Worm (Caenorhabditis elegans) whole organism, late embryonic: ENCODE data around the gene dpy-10.

Source experiments
- C08G9.2 ChIP-seq: sonication (generic microtip); optimal IDR thresholded peaks from 2 replicates; lab custom pipeline; 2016; ENCODE audit warnings: mild to moderate bottlenecking, missing genetic modification characterization, moderate library complexity, missing compliant biosample characterization
- C38D4.7 ChIP-seq: fragments of 200-800 bp; sonication (Bioruptor generic); optimal IDR thresholded peaks from 2 replicates; lab custom pipeline; 2018; ENCODE audit warnings: mild to moderate bottlenecking, missing genetic modification characterization, moderate library complexity, missing compliant biosample characterization
- F13H6.1 ChIP-seq: sonication (generic microtip); optimal IDR thresholded peaks from 2 replicates; lab custom pipeline; 2016; ENCODE audit warnings: missing genetic modification characterization, missing compliant biosample characterization
- K02D7.2 ChIP-seq: sonication (generic microtip); optimal IDR thresholded peaks from 2 replicates; lab custom pipeline; 2017; ENCODE audit warnings: mild to moderate bottlenecking, missing genetic modification characterization, missing compliant biosample characterization
- K09A11.1 ChIP-seq: sonication (generic microtip); optimal IDR thresholded peaks from 2 replicates; lab custom pipeline; 2017; ENCODE audit warnings: antibody characterized with exemption, mild to moderate bottlenecking, missing genetic modification characterization, missing compliant biosample characterization; ENCODE audit not compliant: insufficient read depth
- T23F11.4 ChIP-seq: fragments of 200-800 bp; sonication (Bioruptor generic); optimal IDR thresholded peaks from 2 replicates; lab custom pipeline; 2018; ENCODE audit warnings: mild to moderate bottlenecking, missing genetic modification characterization, missing compliant biosample characterization
- ceh-2 ChIP-seq: sonication (generic microtip); optimal IDR thresholded peaks from 2 replicates; lab custom pipeline; 2016; ENCODE audit warnings: missing genotype, missing genetic modification characterization, missing compliant biosample characterization
- ceh-45 ChIP-seq: fragments of 200-800 bp; sonication (Bioruptor generic); IDR thresholded peaks from 2 replicates; pipeline ENCODE4 v1.3.6; 2022; ENCODE audit warnings: missing genetic modification reagents, missing genetic modification characterization, missing compliant biosample characterization
- ceh-48 ChIP-seq: sonication (generic microtip); optimal IDR thresholded peaks from 2 replicates; lab custom pipeline; 2016; ENCODE audit warnings: missing genetic modification characterization, inconsistent platforms, missing compliant biosample characterization
- ceh-6 ChIP-seq: fragments of 200-800 bp; sonication (Bioruptor generic); optimal IDR thresholded peaks from 2 replicates; lab custom pipeline; 2018; ENCODE audit warnings: mild to moderate bottlenecking, missing genetic modification characterization, missing compliant biosample characterization
- ceh-9 ChIP-seq: sonication (generic microtip); optimal IDR thresholded peaks from 2 replicates; lab custom pipeline; 2016; ENCODE audit warnings: mild to moderate bottlenecking, missing genetic modification characterization, inconsistent platforms, missing compliant biosample characterization
- dmd-4 ChIP-seq: sonication (generic microtip); optimal IDR thresholded peaks from 2 replicates; lab custom pipeline; 2016; ENCODE audit warnings: borderline replicate concordance, missing genetic modification characterization, missing compliant biosample characterization
- dve-1 ChIP-seq: sonication (generic microtip); optimal IDR thresholded peaks from 2 replicates; lab custom pipeline; 2017; ENCODE audit warnings: antibody characterized with exemption, mild to moderate bottlenecking, missing genetic modification characterization, missing compliant biosample characterization
- elt-4 ChIP-seq: sonication (generic microtip); optimal IDR thresholded peaks from 2 replicates; lab custom pipeline; 2016; ENCODE audit warnings: missing genetic modification characterization, missing compliant biosample characterization
- eyg-1 ChIP-seq: sonication (generic microtip); optimal IDR thresholded peaks from 2 replicates; lab custom pipeline; 2016; ENCODE audit warnings: missing genotype, missing genetic modification characterization, missing compliant biosample characterization
- gmeb-2 ChIP-seq: sonication (generic microtip); optimal IDR thresholded peaks from 2 replicates; lab custom pipeline; 2016; ENCODE audit warnings: missing genetic modification characterization, inconsistent platforms, missing compliant biosample characterization
- hlh-15 ChIP-seq: sonication (generic microtip); optimal IDR thresholded peaks from 2 replicates; lab custom pipeline; 2016; ENCODE audit warnings: missing genetic modification characterization, missing compliant biosample characterization
- hlh-30 ChIP-seq: sonication (generic microtip); optimal IDR thresholded peaks from 2 replicates; lab custom pipeline; 2017; ENCODE audit warnings: antibody characterized with exemption, missing genetic modification characterization, missing compliant biosample characterization; ENCODE audit not compliant: insufficient read depth
- hlh-6 ChIP-seq: sonication (generic microtip); optimal IDR thresholded peaks from 2 replicates; lab custom pipeline; 2016; ENCODE audit warnings: missing genotype, missing genetic modification characterization, missing compliant biosample characterization
- lim-6 ChIP-seq: sonication (generic microtip); optimal IDR thresholded peaks from 2 replicates; lab custom pipeline; 2016; ENCODE audit warnings: missing genetic modification characterization, missing compliant biosample characterization
- lin-11 ChIP-seq: fragments of 200-800 bp; sonication (Bioruptor generic); optimal IDR thresholded peaks from 2 replicates; lab custom pipeline; 2018; ENCODE audit warnings: mild to moderate bottlenecking, missing genetic modification characterization, missing compliant biosample characterization
- madf-2 ChIP-seq: sonication (generic microtip); optimal IDR thresholded peaks from 2 replicates; lab custom pipeline; 2017; ENCODE audit warnings: missing genetic modification characterization, missing compliant biosample characterization
- nfya-1 ChIP-seq: sonication (generic microtip); optimal IDR thresholded peaks from 2 replicates; lab custom pipeline; 2017; ENCODE audit warnings: missing genetic modification characterization, mild to moderate bottlenecking, missing compliant biosample characterization, antibody characterized with exemption, moderate library complexity
- pag-3 ChIP-seq: sonication (generic microtip); optimal IDR thresholded peaks from 2 replicates; lab custom pipeline; 2016; ENCODE audit warnings: missing compliant biosample characterization, missing genetic modification characterization, borderline replicate concordance
- pat-9 ChIP-seq: fragments of 200-800 bp; sonication (Bioruptor generic); optimal IDR thresholded peaks from 2 replicates; lab custom pipeline; 2018; ENCODE audit warnings: mild to moderate bottlenecking, missing genetic modification characterization, moderate library complexity, missing compliant biosample characterization
- pha-4 ChIP-seq: fragments of 150-350 bp; optimal IDR thresholded peaks from 2 replicates; lab custom pipeline; 2018; ENCODE audit warnings: missing biosample characterization, missing genetic modification reagents, missing genetic modification characterization
- pqm-1 ChIP-seq: sonication (generic microtip); optimal IDR thresholded peaks from 2 replicates; lab custom pipeline; 2016; ENCODE audit warnings: missing genetic modification characterization, missing compliant biosample characterization
- rnt-1 ChIP-seq: sonication (generic microtip); optimal IDR thresholded peaks from 2 replicates; lab custom pipeline; 2016; ENCODE audit warnings: missing genetic modification characterization, missing compliant biosample characterization
- sdc-2 ChIP-seq: sonication (generic microtip); optimal IDR thresholded peaks from 2 replicates; lab custom pipeline; 2016; ENCODE audit warnings: missing genotype, missing genetic modification characterization, missing compliant biosample characterization
- sox-4 ChIP-seq: sonication (generic microtip); optimal IDR thresholded peaks from 2 replicates; lab custom pipeline; 2017; ENCODE audit warnings: mild to moderate bottlenecking, missing genetic modification characterization, inconsistent platforms, missing compliant biosample characterization
- ttx-3 ChIP-seq: sonication (generic microtip); optimal IDR thresholded peaks from 2 replicates; lab custom pipeline; 2016; ENCODE audit warnings: missing genetic modification reagents, missing genetic modification characterization, missing compliant biosample characterization
- unc-3 ChIP-seq, 2 experiments: fragments of 200-800 bp in 1 of 2; sonication (Bioruptor generic) in 1 of 2; sonication (generic microtip) in 1 of 2; conservative IDR thresholded peaks in 1 of 2; optimal IDR thresholded peaks in 1 of 2; 2 replicates each; pipeline versions ENCODE4 v1.3.6 to Lab custom; 2016 to 2022; ENCODE audit warnings: missing compliant biosample characterization in 2 of 2, missing genetic modification characterization in 2 of 2, missing genetic modification reagents in 1 of 2
- unc-42 ChIP-seq: sonication (generic microtip); optimal IDR thresholded peaks from 2 replicates; lab custom pipeline; 2016; ENCODE audit warnings: missing genotype, missing genetic modification characterization, missing compliant biosample characterization

dpy-10 gene

DNA sequence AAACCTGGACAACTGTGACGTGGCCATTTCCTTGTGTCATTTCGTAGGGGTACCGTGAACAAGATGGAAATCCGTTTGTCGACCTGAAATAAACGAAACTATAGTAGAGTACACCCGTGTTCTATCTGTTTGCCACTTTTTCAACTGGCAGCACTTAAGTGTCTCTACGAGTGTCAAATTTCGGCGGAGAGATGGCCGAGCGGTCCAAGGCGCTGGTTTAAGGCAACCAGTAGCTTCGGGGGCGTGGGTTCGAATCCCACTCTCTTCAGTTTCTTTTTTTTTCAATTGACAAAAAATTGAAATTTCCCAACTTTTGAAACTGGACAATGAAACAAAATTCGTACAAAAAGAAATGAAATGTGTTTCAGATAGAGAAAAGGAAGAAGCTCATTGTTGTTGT, 9.6 kb upstream of the dpy-10 start (continued):
- no peak for TF ChIP-seq C08G9.2
- peak; percentile 28 for TF ChIP-seq rnt-1
- no peak for TF ChIP-seq dve-1 (tag; lab: Kevin White, UChicago)
- TF ChIP-seq gmeb-2 (tag; lab: Kevin White, UChicago), result peak; percentile 20
- TF ChIP-seq F13H6.1 (tag; lab: Kevin White, UChicago), result no peak
- no peak for TF ChIP-seq K02D7.2 (tag; lab: Kevin White, UChicago)
- TF ChIP-seq ceh-48 (tag; lab: Kevin White, UChicago), result peak; percentile 14
- peak; percentile 10 for TF ChIP-seq dmd-4 (tag; lab: Kevin White, UChicago)
- TF ChIP-seq ceh-2 (tag; lab: Kevin White, UChicago), result no peak
- no peak for TF ChIP-seq lim-6 (tag; lab: Kevin White, UChicago)
- no peak for TF ChIP-seq unc-3 (GFP tag; conservative IDR thresholded peaks at IDR 0.05; lab: Robert Waterston, UW)
- TF ChIP-seq unc-3 (tag; optimal IDR thresholded peaks at IDR 0.05; lab: Kevin White, UChicago), result no peak
- no peak for TF ChIP-seq ceh-9 (tag; lab: Kevin White, UChicago)
- TF ChIP-seq eyg-1 (tag; lab: Kevin White, UChicago), result no peak
- TF ChIP-seq T23F11.4 (GFP tag; lab: Kevin White, UChicago), result no peak
- TF ChIP-seq pag-3 (tag; lab: Kevin White, UChicago), result no peak
- peak; percentile 14 for TF ChIP-seq lin-11
- TF ChIP-seq ceh-6 (GFP tag; lab: Kevin White, UChicago), result peak; percentile 13
- no peak for TF ChIP-seq madf-2 (tag; lab: Kevin White, UChicago)
- TF ChIP-seq pqm-1 (tag; lab: Kevin White, UChicago), result no peak
- no peak for TF ChIP-seq nfya-1
- TF ChIP-seq pat-9, result no peak
- no peak for TF ChIP-seq ceh-45 (GFP tag; lab: Robert Waterston, UW)
- no peak for TF ChIP-seq sox-4 (tag; lab: Kevin White, UChicago)

DNA sequence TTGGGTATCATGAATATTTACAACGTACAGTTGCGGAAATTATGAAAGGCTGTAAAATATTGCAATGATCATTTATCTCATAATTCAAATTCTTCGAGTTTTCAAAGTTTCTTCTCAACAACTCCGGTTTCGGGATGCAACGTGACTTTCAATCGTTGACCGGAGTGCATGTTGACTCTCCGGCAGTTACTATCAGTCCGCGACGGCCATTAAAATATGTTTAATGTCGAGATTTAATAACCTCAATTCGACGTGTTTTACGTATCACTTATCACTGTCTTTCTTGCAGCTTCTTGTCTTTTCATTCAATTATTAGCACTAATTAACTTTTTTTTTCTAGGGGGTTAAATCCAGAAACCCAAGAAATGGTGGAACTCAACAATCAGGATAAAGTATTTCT, 6.2 kb upstream of the dpy-10 start, which contains the start of gene tsp-10:
TSS of gene tsp-10 (plus strand) at position 366 of the 400 bp plus-strand sequence.
- no peak for TF ChIP-seq unc-42 (tag; lab: Kevin White, UChicago)
- no peak for TF ChIP-seq elt-4 (tag; lab: Kevin White, UChicago)
- TF ChIP-seq ttx-3 (tag; lab: Kevin White, UChicago), result no peak
- no peak for TF ChIP-seq ceh-45 (GFP tag; lab: Robert Waterston, UW)
- TF ChIP-seq C38D4.7 (GFP tag; lab: Kevin White, UChicago), result no peak
- no peak for TF ChIP-seq K02D7.2 (tag; lab: Kevin White, UChicago)
- no peak for TF ChIP-seq hlh-6 (tag; lab: Kevin White, UChicago)
- TF ChIP-seq K09A11.1 (tag; lab: Kevin White, UChicago), result no peak

DNA sequence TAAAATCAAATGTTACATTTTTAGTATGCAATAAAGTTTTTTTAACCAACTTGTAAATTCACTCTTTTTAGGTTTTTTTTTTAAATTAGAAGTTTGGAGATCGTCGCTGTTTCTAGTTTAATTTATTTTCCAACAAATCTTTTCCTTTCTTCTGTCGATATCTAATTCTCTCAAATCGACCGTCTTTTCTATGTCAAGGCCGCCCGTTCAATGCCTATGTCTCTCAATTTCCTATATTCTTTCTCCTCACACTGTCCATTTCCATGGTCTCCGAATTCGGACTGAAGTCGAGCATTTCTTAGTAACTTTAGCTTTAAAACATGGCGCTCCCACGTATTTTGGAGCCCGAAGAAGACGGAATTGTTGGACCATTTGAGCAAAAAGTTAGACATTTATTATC, 4.6 kb upstream of the dpy-10 start, which contains the start of the genes T14B4.5 and T14B4.20:
TSS of gene T14B4.5 (plus strand) at position 226 of the 400 bp plus-strand sequence.
TSS of gene T14B4.20 (plus strand) at position 264 of the 400 bp plus-strand sequence.
- TF ChIP-seq pha-4 (tag; lab: Kevin White, UChicago), result no peak

DNA sequence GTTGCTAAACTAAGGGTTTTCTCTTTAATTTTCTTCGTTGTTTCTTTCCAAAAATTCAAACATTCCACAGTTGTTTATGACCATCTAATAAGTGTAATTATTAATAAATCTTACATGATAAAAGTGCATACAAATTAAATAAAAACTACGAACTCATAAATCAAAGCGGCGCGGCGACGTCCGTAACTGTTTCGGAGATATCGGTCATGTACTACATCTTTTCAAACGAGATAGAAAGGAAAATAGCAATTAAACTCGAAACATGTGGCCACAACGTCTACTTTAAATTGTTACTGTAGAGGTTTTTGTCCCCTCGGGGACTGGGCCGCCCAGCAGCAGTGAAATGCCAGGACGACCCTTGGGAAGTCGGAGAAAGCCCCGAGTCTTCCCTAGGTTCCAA, 3.8 kb upstream of the dpy-10 start:
- no peak for TF ChIP-seq hlh-15 (tag; lab: Kevin White, UChicago)
- TF ChIP-seq K02D7.2 (tag; lab: Kevin White, UChicago), result no peak
- no peak for TF ChIP-seq sdc-2 (tag; lab: Kevin White, UChicago)
- TF ChIP-seq hlh-30 (tag; lab: Kevin White, UChicago), result no peak
- TF ChIP-seq F13H6.1 (tag; lab: Kevin White, UChicago), result no peak
